Fruit fly (Drosophila melanogaster): ENCODE data around the gene CG2145.

The CG2145 gene

dm6 chrX:10933776-10934175 is 6.6 kb downstream of the CG2145 start (continued):
- no peak for TF ChIP-seq spab (GFP tag; optimal IDR thresholded peaks at IDR 0.05)
- peak; percentile 49 for TF ChIP-seq Eip78C (GFP tag)
- TF ChIP-seq CG8119 (GFP tag; IDR thresholded peaks at IDR 0.05) = peak; percentile 63
- TF ChIP-seq Ets21C (GFP tag; optimal IDR thresholded peaks at IDR 0.05) = no peak
- no peak for TF ChIP-seq CG11902 (GFP tag; optimal IDR thresholded peaks at IDR 0.05)
- peak; percentile 39 for TF ChIP-seq esn (GFP tag; optimal IDR thresholded peaks at IDR 0.05)
- TF ChIP-seq pdm3 (GFP tag; optimal IDR thresholded peaks at IDR 0.05) = peak; percentile 55

- TF ChIP-seq fkh (GFP tag; optimal IDR thresholded peaks at IDR 0.05) (no peak), Eip75B (GFP tag; optimal IDR thresholded peaks at IDR 0.05) (no peak), topi (GFP tag; optimal IDR thresholded peaks at IDR 0.05) (no peak), CG6854 (GFP tag; optimal IDR thresholded peaks at IDR 0.05) (no peak)
Measured at dm6 chrX:10935587-10935986, 8.4 kb downstream of the CG2145 start.

- TF ChIP-seq CG3919 (GFP tag; optimal IDR thresholded peaks at IDR 0.05) (peak; percentile 90), CG6808 (GFP tag; optimal IDR thresholded peaks at IDR 0.05) (peak; percentile 88), fkh (GFP tag; optimal IDR thresholded peaks at IDR 0.05) (peak; percentile 17), Eip78C (GFP tag) (peak; percentile 95), eg (GFP tag; IDR thresholded peaks at IDR 0.05) (peak; percentile 94), Blimp-1 (GFP tag; optimal IDR thresholded peaks at IDR 0.05) (no peak), CG6276 (GFP tag; optimal IDR thresholded peaks at IDR 0.05) (peak; percentile 83), CG8319 (GFP tag; optimal IDR thresholded peaks at IDR 0.05) (peak; percentile 62), CG11294 (GFP tag; IDR thresholded peaks at IDR 0.05) (peak; percentile 73), salr (GFP tag; optimal IDR thresholded peaks at IDR 0.05) (peak; percentile 75 to 78), CG6792 (GFP tag; optimal IDR thresholded peaks at IDR 0.05) (peak; percentile 82), svp (GFP tag) (peak; percentile 73), Sox15 (GFP tag; optimal IDR thresholded peaks at IDR 0.05) (peak; percentile 54), CG3032 (tag; optimal IDR thresholded peaks at IDR 0.05) (peak; percentile 88), Ets96B (tag; optimal IDR thresholded peaks at IDR 0.05) (peak; percentile 88), CG6163 (GFP tag; IDR thresholded peaks at IDR 0.05) (peak; percentile 93), CG31627 (GFP tag; optimal IDR thresholded peaks at IDR 0.05) (peak; percentile 52), CG6854 (GFP tag; optimal IDR thresholded peaks at IDR 0.05) (no peak), vri (GFP tag; optimal IDR thresholded peaks at IDR 0.05) (peak; percentile 3), net (GFP tag; optimal IDR thresholded peaks at IDR 0.05) (peak; percentile 87), CG32006 (GFP tag; optimal IDR thresholded peaks at IDR 0.05) (peak; percentile 87), CG10669 (GFP tag; optimal IDR thresholded peaks at IDR 0.05) (peak; percentile 88), CG15336 (GFP tag; IDR thresholded peaks at IDR 0.05) (peak; percentile 90), CG9139 (GFP tag; optimal IDR thresholded peaks at IDR 0.05) (peak; percentile 81), Hr38 (GFP tag; optimal IDR thresholded peaks at IDR 0.05) (no peak), Sox14 (GFP tag; optimal IDR thresholded peaks at IDR 0.05) (peak; percentile 70), CG10631 (GFP tag; optimal IDR thresholded peaks at IDR 0.05) (peak; percentile 88), CG34406 (GFP tag; optimal IDR thresholded peaks at IDR 0.05) (peak; percentile 76), spab (GFP tag; optimal IDR thresholded peaks at IDR 0.05) (peak; percentile 86), esn (GFP tag; optimal IDR thresholded peaks at IDR 0.05) (peak; percentile 65), Hr4 (GFP tag; optimal IDR thresholded peaks at IDR 0.05) (peak; percentile 80), Gug (GFP tag; IDR thresholded peaks at IDR 0.05) (peak; percentile 80), acj6 (GFP tag; optimal IDR thresholded peaks at IDR 0.05) (peak; percentile 85), CG16779 (tag; optimal IDR thresholded peaks at IDR 0.05) (peak; percentile 71), CG11902 (GFP tag; optimal IDR thresholded peaks at IDR 0.05) (peak; percentile 65), CG1621 (tag; optimal IDR thresholded peaks at IDR 0.05) (peak; percentile 88), CG4318 (GFP tag; optimal IDR thresholded peaks at IDR 0.05) (peak; percentile 73), Sox102F (GFP tag; optimal IDR thresholded peaks at IDR 0.05) (peak; percentile 56), dsx (GFP tag; optimal IDR thresholded peaks at IDR 0.05; ENCODE audit: poor library complexity, severe bottlenecking) (peak; percentile 87), fd85E (GFP tag; optimal IDR thresholded peaks at IDR 0.05) (peak; percentile 50), cyc (GFP tag; optimal IDR thresholded peaks at IDR 0.05) (peak; percentile 51), lz (GFP tag; optimal IDR thresholded peaks at IDR 0.05) (peak; percentile 52), Eip75B (GFP tag; optimal IDR thresholded peaks at IDR 0.05) (peak; percentile 89), topi (GFP tag; optimal IDR thresholded peaks at IDR 0.05) (peak; percentile 69), Ets21C (GFP tag; optimal IDR thresholded peaks at IDR 0.05) (peak; percentile 25)
Measured at dm6 chrX:10936599-10936998, 9.4 kb downstream of the CG2145 start.
